Worm (Caenorhabditis elegans) whole organism, young adult: ENCODE measurements around the gene D2096.9.

Source experiments
- attf-6 ChIP-seq: fragments of 200-800 bp; sonication (Bioruptor generic); IDR thresholded peaks from 2 replicates; pipeline ENCODE4 v1.3.6; 2022; ENCODE audit warnings: missing genetic modification reagents, missing genetic modification characterization, missing compliant biosample characterization
- dpl-1 ChIP-seq: fragments of 150-350 bp; optimal IDR thresholded peaks from 2 replicates; lab custom pipeline; 2014; ENCODE audit warnings: missing biosample characterization, missing genetic modification reagents, missing genetic modification characterization
- egl-18 ChIP-seq: fragments of 200-800 bp; sonication (Bioruptor generic); IDR thresholded peaks from 2 replicates; pipeline ENCODE4 v1.3.6; 2022; ENCODE audit warnings: missing genetic modification reagents, missing genetic modification characterization, missing compliant biosample characterization
- him-1 ChIP-seq: sonication (generic microtip); optimal IDR thresholded peaks from 2 replicates; lab custom pipeline; 2016; ENCODE audit warnings: missing genotype, missing genetic modification reagents, missing genetic modification characterization, missing compliant biosample characterization
- nfya-1 ChIP-seq: sonication (generic microtip); optimal IDR thresholded peaks from 2 replicates; lab custom pipeline; 2017; ENCODE audit warnings: antibody characterized with exemption, missing compliant biosample characterization, missing genetic modification characterization, borderline replicate concordance; ENCODE audit not compliant: insufficient read depth
- rpc-1 ChIP-seq, 2 experiments: fragments of 150-350 bp in 1 of 2; sonication (generic microtip) in 1 of 2; optimal IDR thresholded peaks; 2 replicates each; lab custom pipeline; 2014 to 2018; ENCODE audit warnings: missing biosample characterization in 1 of 2, missing genetic modification characterization in 1 of 2, missing genetic modification reagents in 1 of 2, missing genotype in 1 of 2
- snpc-4 ChIP-seq, 5 experiments: fragments of 150-350 bp in 1 of 5; sonication (generic microtip) in 4 of 5; optimal IDR thresholded peaks; 2 replicates each; lab custom pipeline; 2014 to 2018; ENCODE audit warnings: missing genetic modification characterization in 5 of 5, missing biosample characterization in 3 of 5, antibody characterized with exemption in 2 of 5, mild to moderate bottlenecking in 2 of 5, missing compliant biosample characterization in 2 of 5, missing genotype in 2 of 5, moderate library complexity in 2 of 5, missing genetic modification reagents in 1 of 5

DNA sequence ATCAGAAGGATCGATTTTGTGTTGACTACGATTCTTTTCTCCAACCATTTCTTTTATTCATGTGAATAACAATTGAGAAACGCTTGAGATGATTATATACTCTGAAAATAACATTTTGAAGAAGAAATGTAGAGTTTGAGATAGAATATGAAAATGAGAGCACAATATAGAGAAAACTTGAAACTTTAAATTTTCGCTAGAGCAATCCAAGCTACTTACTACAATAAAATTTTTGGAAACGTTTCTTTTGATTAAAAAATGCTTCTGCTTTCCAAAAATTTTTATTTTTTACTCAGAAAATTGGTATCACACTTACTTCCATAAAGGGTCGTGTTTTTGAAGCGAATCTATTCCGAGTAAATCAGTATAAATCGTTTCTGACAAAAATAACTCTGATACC lies 38.4 kb upstream of the D2096.9 start, which contains the start of gene M116.5:
- no peak for TF ChIP-seq snpc-4 (GFP tag; optimal IDR thresholded peaks at IDR 0.05; lab: Kevin White, UChicago)
- TF ChIP-seq snpc-4 (tag; optimal IDR thresholded peaks at IDR 0.05; lab: Kevin White, UChicago): no peak
- no peak for TF ChIP-seq attf-6 (GFP tag; lab: Robert Waterston, UW)
- TF ChIP-seq egl-18 (GFP tag; lab: Robert Waterston, UW): no peak
- no peak for TF ChIP-seq nfya-1
- TF ChIP-seq him-1 (tag; lab: Kevin White, UChicago): no peak
- no peak for TF ChIP-seq dpl-1 (GFP tag; lab: Kevin White, UChicago)
- TF ChIP-seq rpc-1 (optimal IDR thresholded peaks at IDR 0.05; lab: Kevin White, UChicago): no peak
- TF ChIP-seq rpc-1 (tag; optimal IDR thresholded peaks at IDR 0.05; lab: Kevin White, UChicago): no peak
